Worm (Caenorhabditis elegans) whole organism, L2 larva: ENCODE results near the gene Y44A6D.3.

Experiments used
- R02D3.7 ChIP-seq: fragments of 150-350 bp; optimal IDR thresholded peaks from 2 replicates; lab custom pipeline; 2014; ENCODE audit warnings: missing biosample characterization, missing genetic modification characterization
- crh-2 ChIP-seq: sonication (generic microtip); optimal IDR thresholded peaks from 2 replicates; lab custom pipeline; 2017; ENCODE audit warnings: missing biosample characterization, missing genetic modification characterization
- fos-1 ChIP-seq: fragments of 150-350 bp; optimal IDR thresholded peaks from 2 replicates; lab custom pipeline; 2014; ENCODE audit warnings: missing biosample characterization, missing genetic modification characterization
- lin-39 ChIP-seq: fragments of 150-350 bp; optimal IDR thresholded peaks from 2 replicates; lab custom pipeline; 2014; ENCODE audit warnings: missing biosample characterization, missing genetic modification reagents, missing genetic modification characterization
- mbf-1 ChIP-seq: sonication (generic microtip); optimal IDR thresholded peaks from 2 replicates; lab custom pipeline; 2017; ENCODE audit warnings: missing biosample characterization, missing genetic modification characterization
- mdl-1 ChIP-seq, 2 experiments: fragments of 150-350 bp in 1 of 2; sonication (generic microtip) in 1 of 2; optimal IDR thresholded peaks; 2 replicates each; lab custom pipeline; 2017; ENCODE audit warnings: missing biosample characterization in 2 of 2, missing genetic modification characterization in 2 of 2
- nhr-12 ChIP-seq: fragments of 150-350 bp; optimal IDR thresholded peaks from 2 replicates; lab custom pipeline; 2014; ENCODE audit warnings: missing biosample characterization, missing genetic modification characterization
- nhr-21 ChIP-seq: fragments of 150-350 bp; optimal IDR thresholded peaks from 2 replicates; lab custom pipeline; 2014; ENCODE audit warnings: missing biosample characterization, missing genetic modification characterization
- snpc-4 ChIP-seq: fragments of 150-350 bp; optimal IDR thresholded peaks from 2 replicates; lab custom pipeline; 2014; ENCODE audit warnings: missing biosample characterization, missing genetic modification characterization
- unc-39 ChIP-seq: fragments of 150-350 bp; optimal IDR thresholded peaks from 2 replicates; lab custom pipeline; 2014; ENCODE audit warnings: missing biosample characterization, missing genetic modification characterization
- unc-55 ChIP-seq: fragments of 150-350 bp; sonication (generic microtip); optimal IDR thresholded peaks from 3 replicates; lab custom pipeline; 2014; ENCODE audit warnings: missing biosample characterization, missing genetic modification reagents, missing genetic modification characterization
- unc-62 ChIP-seq: fragments of 150-350 bp; optimal IDR thresholded peaks from 2 replicates; lab custom pipeline; 2014; ENCODE audit warnings: missing biosample characterization, missing genetic modification reagents, missing genetic modification characterization
- zag-1 ChIP-seq: fragments of 150-350 bp; optimal IDR thresholded peaks from 2 replicates; lab custom pipeline; 2014; ENCODE audit warnings: missing biosample characterization, missing genetic modification characterization
- ztf-4 ChIP-seq: fragments of 150-350 bp; optimal IDR thresholded peaks from 2 replicates; lab custom pipeline; 2014; ENCODE audit warnings: missing biosample characterization, missing genetic modification characterization

DNA sequence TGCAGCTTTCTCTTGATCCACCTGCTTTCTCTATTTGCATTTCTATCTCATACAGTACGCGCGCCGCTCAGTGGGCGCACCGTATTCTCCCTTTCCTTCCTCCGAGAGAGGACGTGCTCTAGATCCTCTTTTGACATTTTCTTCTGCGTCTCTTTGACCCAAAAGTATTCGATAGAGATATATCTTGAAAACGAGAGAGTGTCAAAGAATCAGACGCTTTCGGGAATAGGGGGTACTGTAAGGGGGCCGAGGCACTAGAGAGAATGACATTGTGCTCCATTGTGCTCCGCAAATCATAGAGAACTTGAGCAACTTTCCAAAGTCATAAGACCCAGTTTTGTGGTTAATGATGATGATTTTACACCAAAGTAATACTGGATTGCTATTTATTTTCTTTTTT is 43.1 kb downstream of the Y44A6D.3 start:
- no peak for TF ChIP-seq ztf-4
- no peak for TF ChIP-seq fos-1 (tag; lab: Kevin White, UChicago)
- TF ChIP-seq unc-55 (GFP tag; lab: Kevin White, UChicago), result no peak
- no peak for TF ChIP-seq lin-39 (tag; lab: Kevin White, UChicago)
- TF ChIP-seq snpc-4 (tag; lab: Kevin White, UChicago), result no peak
- TF ChIP-seq mbf-1 (tag; lab: Kevin White, UChicago), result no peak
- no peak for TF ChIP-seq nhr-12
- TF ChIP-seq zag-1 (tag; lab: Kevin White, UChicago), result no peak
- TF ChIP-seq R02D3.7 (tag; lab: Kevin White, UChicago), result no peak
- no peak for TF ChIP-seq crh-2 (tag; lab: Kevin White, UChicago)
- TF ChIP-seq unc-62 (GFP tag; lab: Kevin White, UChicago), result no peak
- no peak for TF ChIP-seq mdl-1 (tag; optimal IDR thresholded peaks at IDR 0.05; lab: Kevin White, UChicago)
- no peak for TF ChIP-seq unc-39
- TF ChIP-seq nhr-21 (tag; lab: Kevin White, UChicago), result no peak
